Fruit fly (Drosophila melanogaster) whole organism, embryonic: ENCODE data around the gene CG16965.
A peak's percentile ranks its signal among the peaks of the same experiment; 100 is the strongest.

Experiments used
- B-H2 ChIP-seq: fragments of 200-800 bp; sonication (Bioruptor generic); optimal IDR thresholded peaks from 2 replicates; lab custom pipeline; 2018; ENCODE audit warnings: missing biosample characterization, mild to moderate bottlenecking, missing genetic modification characterization
- Bteb2 ChIP-seq: fragments of 200-800 bp; sonication (Bioruptor generic); optimal IDR thresholded peaks from 2 replicates; lab custom pipeline; 2016; ENCODE audit warnings: missing biosample characterization, missing genetic modification characterization
- CG10321 ChIP-seq: fragments of 200-800 bp; sonication (Bioruptor generic); IDR thresholded peaks from 2 replicates; pipeline ENCODE4 v1.3.6; 2022; ENCODE audit warnings: missing biosample characterization, missing genetic modification characterization
- CG10543 ChIP-seq: fragments of 200-800 bp; sonication (Bioruptor generic); optimal IDR thresholded peaks from 3 replicates; lab custom pipeline; 2017; ENCODE audit warnings: missing biosample characterization, mild to moderate bottlenecking, missing genetic modification characterization, moderate library complexity
- CG10979 ChIP-seq: fragments of 200-800 bp; sonication (Bioruptor generic); optimal IDR thresholded peaks from 2 replicates; lab custom pipeline; 2018; ENCODE audit warnings: missing biosample characterization, mild to moderate bottlenecking, missing genetic modification characterization, moderate library complexity
- CG11695 ChIP-seq: fragments of 200-800 bp; sonication (Bioruptor generic); IDR thresholded peaks from 3 replicates; pipeline ENCODE4 v1.3.6; 2022; ENCODE audit warnings: missing biosample characterization, missing genetic modification characterization
- CG11723 ChIP-seq: fragments of 200-800 bp; sonication (Bioruptor generic); optimal IDR thresholded peaks from 2 replicates; lab custom pipeline; 2017; ENCODE audit warnings: missing biosample characterization, mild to moderate bottlenecking, missing genetic modification characterization
- CG17361 ChIP-seq: fragments of 200-800 bp; sonication (Bioruptor generic); IDR thresholded peaks from 3 replicates; pipeline ENCODE4 v1.3.6; 2022; ENCODE audit warnings: missing biosample characterization, missing genetic modification characterization
- CG17612 ChIP-seq: fragments of 200-800 bp; sonication (Bioruptor generic); IDR thresholded peaks from 2 replicates; pipeline ENCODE4 v1.3.6; 2022; ENCODE audit warnings: missing biosample characterization, missing genetic modification characterization
- CG2116 ChIP-seq: fragments of 200-800 bp; sonication (Bioruptor generic); optimal IDR thresholded peaks from 3 replicates; lab custom pipeline; 2018; ENCODE audit warnings: missing biosample characterization, mild to moderate bottlenecking, missing genetic modification characterization
- CG2875 ChIP-seq: fragments of 200-800 bp; sonication (Bioruptor generic); optimal IDR thresholded peaks from 2 replicates; lab custom pipeline; 2017; ENCODE audit warnings: missing biosample characterization, mild to moderate bottlenecking, missing genetic modification characterization, missing genetic modification reagents
- CG31441 ChIP-seq: fragments of 200-800 bp; sonication (Bioruptor generic); IDR thresholded peaks from 2 replicates; pipeline ENCODE4 v1.3.6; 2022; ENCODE audit warnings: missing biosample characterization, missing genetic modification characterization
- CG33213 ChIP-seq: fragments of 200-800 bp; sonication (Bioruptor generic); optimal IDR thresholded peaks from 3 replicates; lab custom pipeline; 2016; ENCODE audit warnings: missing biosample characterization, missing genetic modification characterization
- CG34422 ChIP-seq: fragments of 200-800 bp; sonication (Bioruptor generic); IDR thresholded peaks from 3 replicates; pipeline ENCODE4 v1.3.6; 2022; ENCODE audit warnings: missing biosample characterization, missing genetic modification characterization
- CG4282 ChIP-seq: fragments of 200-800 bp; sonication (Bioruptor generic); optimal IDR thresholded peaks from 2 replicates; lab custom pipeline; 2016; ENCODE audit warnings: missing biosample characterization, missing genetic modification characterization
- CG4404 ChIP-seq: fragments of 200-800 bp; sonication (Bioruptor generic); IDR thresholded peaks from 2 replicates; pipeline ENCODE4 v1.3.6; 2022; ENCODE audit warnings: missing biosample characterization, missing genetic modification characterization
- CG4854 ChIP-seq: fragments of 200-800 bp; sonication (Bioruptor generic); optimal IDR thresholded peaks from 2 replicates; lab custom pipeline; 2016; ENCODE audit warnings: missing biosample characterization, missing genetic modification characterization, inconsistent platforms
- CG5953 ChIP-seq: fragments of 200-800 bp; sonication (Bioruptor generic); IDR thresholded peaks from 2 replicates; pipeline ENCODE4 v1.3.6; 2022; ENCODE audit warnings: missing biosample characterization, missing genetic modification characterization
- CG6175 ChIP-seq: fragments of 200-800 bp; sonication (Bioruptor generic); IDR thresholded peaks from 3 replicates; pipeline ENCODE4 v1.3.6; 2022; ENCODE audit warnings: missing biosample characterization, missing genetic modification characterization
- CG6683 ChIP-seq: fragments of 200-800 bp; sonication (Bioruptor generic); optimal IDR thresholded peaks from 2 replicates; lab custom pipeline; 2017; ENCODE audit warnings: missing biosample characterization, mild to moderate bottlenecking, missing genetic modification characterization, missing genetic modification reagents
- CG7357 ChIP-seq: fragments of 200-800 bp; sonication (Bioruptor generic); IDR thresholded peaks from 3 replicates; pipeline ENCODE4 v1.3.6; 2022; ENCODE audit warnings: missing biosample characterization, missing genetic modification characterization
- CG7963 ChIP-seq: fragments of 200-800 bp; sonication (Bioruptor generic); IDR thresholded peaks from 3 replicates; pipeline ENCODE4 v1.3.6; 2022; ENCODE audit warnings: missing biosample characterization, missing genetic modification characterization; ENCODE audit not compliant: partially characterized antibody
- CG9215 ChIP-seq: fragments of 200-800 bp; sonication (Bioruptor generic); IDR thresholded peaks from 2 replicates; pipeline ENCODE4 v1.3.6; 2022; ENCODE audit warnings: missing biosample characterization, missing genetic modification characterization
- CG9609 ChIP-seq: fragments of 200-800 bp; sonication (Bioruptor generic); optimal IDR thresholded peaks from 3 replicates; lab custom pipeline; 2016; ENCODE audit warnings: missing biosample characterization, missing genetic modification characterization
- Dad ChIP-seq: fragments of 200-800 bp; sonication (Bioruptor generic); optimal IDR thresholded peaks from 3 replicates; lab custom pipeline; 2016; ENCODE audit warnings: missing biosample characterization, missing genetic modification characterization
- Ets97D ChIP-seq: fragments of 200-800 bp; sonication (Bioruptor generic); optimal IDR thresholded peaks from 3 replicates; lab custom pipeline; 2016; ENCODE audit warnings: missing biosample characterization, missing genetic modification characterization
- Hr51 ChIP-seq, 2 experiments: fragments of 200-800 bp; sonication (Bioruptor generic); optimal IDR thresholded peaks; 2 replicates in 1 of 2; 3 replicates in 1 of 2; lab custom pipeline; 2016 to 2018; ENCODE audit warnings: missing biosample characterization in 2 of 2, missing genetic modification characterization in 2 of 2, mild to moderate bottlenecking in 1 of 2, moderate library complexity in 1 of 2
- Lpt ChIP-seq: fragments of >200 bp; optimal IDR thresholded peaks from 2 replicates; lab custom pipeline; 2018; ENCODE audit warnings: missing biosample characterization, missing genetic modification characterization
- Myb ChIP-seq: fragments of 200-800 bp; sonication (Bioruptor generic); optimal IDR thresholded peaks from 2 replicates; lab custom pipeline; 2016; ENCODE audit warnings: missing biosample characterization, missing genetic modification characterization
- NC2α ChIP-seq: fragments of 200-800 bp; sonication (Bioruptor generic); optimal IDR thresholded peaks from 2 replicates; lab custom pipeline; 2016; ENCODE audit warnings: missing biosample characterization, missing genetic modification characterization
- NFAT ChIP-seq: fragments of 200-800 bp; sonication (Bioruptor generic); IDR thresholded peaks from 2 replicates; pipeline ENCODE4 v1.3.6; 2022; ENCODE audit warnings: missing biosample characterization, missing genetic modification characterization
- Nf-YB ChIP-seq: fragments of 200-800 bp; sonication (Bioruptor generic); optimal IDR thresholded peaks from 3 replicates; lab custom pipeline; 2019; ENCODE audit warnings: missing biosample characterization, mild to moderate bottlenecking, missing genetic modification characterization, moderate library complexity
- Opbp ChIP-seq: fragments of 200-800 bp; sonication (Bioruptor generic); IDR thresholded peaks from 3 replicates; pipeline ENCODE4 v1.3.6; 2022; ENCODE audit warnings: missing biosample characterization, missing genetic modification characterization; ENCODE audit not compliant: partially characterized antibody
- Sry-δ ChIP-seq: fragments of 200-800 bp; sonication (Bioruptor generic); optimal IDR thresholded peaks from 2 replicates; lab custom pipeline; 2016; ENCODE audit warnings: missing biosample characterization, missing genetic modification characterization
- Stat92E ChIP-seq, 3 experiments: fragments of >200 bp in 2 of 3; fragments of 200-800 bp in 1 of 3; sonication (Bioruptor generic) in 1 of 3; optimal IDR thresholded peaks; 2 replicates each; lab custom pipeline; 2017 to 2019; ENCODE audit warnings: missing biosample characterization in 3 of 3, missing genetic modification characterization in 3 of 3, mild to moderate bottlenecking in 1 of 3, moderate library complexity in 1 of 3
- Usf ChIP-seq: fragments of 200-800 bp; sonication (Bioruptor generic); optimal IDR thresholded peaks from 2 replicates; lab custom pipeline; 2017; ENCODE audit warnings: missing genotype, missing biosample characterization, missing genetic modification characterization
- ase ChIP-seq: fragments of 200-800 bp; sonication (Bioruptor generic); IDR thresholded peaks from 3 replicates; pipeline ENCODE4 v1.3.6; 2022; ENCODE audit warnings: missing biosample characterization, missing genetic modification characterization
- bigmax ChIP-seq: fragments of 200-800 bp; sonication (Bioruptor generic); optimal IDR thresholded peaks from 2 replicates; lab custom pipeline; 2018; ENCODE audit warnings: missing biosample characterization, mild to moderate bottlenecking, missing genetic modification characterization
- cad ChIP-seq: fragments of >200 bp; optimal IDR thresholded peaks from 2 replicates; lab custom pipeline; 2017; ENCODE audit warnings: missing biosample characterization, missing genetic modification characterization
- cato ChIP-seq: fragments of 200-800 bp; sonication (Bioruptor generic); optimal IDR thresholded peaks from 2 replicates; lab custom pipeline; 2016; ENCODE audit warnings: missing biosample characterization, missing genetic modification characterization, borderline replicate concordance
- dan ChIP-seq: fragments of 200-800 bp; sonication (Bioruptor generic); IDR thresholded peaks from 2 replicates; pipeline ENCODE4 v1.3.6; 2022; ENCODE audit warnings: missing biosample characterization, missing genetic modification characterization
- dmrt11E ChIP-seq: fragments of 200-800 bp; sonication (Bioruptor generic); optimal IDR thresholded peaks from 3 replicates; lab custom pipeline; 2018; ENCODE audit warnings: missing biosample characterization, mild to moderate bottlenecking, missing genetic modification characterization, moderate library complexity
- grau ChIP-seq: fragments of 200-800 bp; optimal IDR thresholded peaks from 3 replicates; lab custom pipeline; 2019; ENCODE audit warnings: missing biosample characterization, mild to moderate bottlenecking, missing genetic modification characterization, moderate library complexity
- hkb ChIP-seq, 2 experiments: fragments of 200-800 bp in 1 of 2; fragments of >200 bp in 1 of 2; sonication (Bioruptor generic) in 1 of 2; IDR thresholded peaks in 1 of 2; optimal IDR thresholded peaks in 1 of 2; 2 replicates each; pipeline versions ENCODE4 v1.3.6 to Lab custom; 2017 to 2022; ENCODE audit warnings: missing biosample characterization in 1 of 2, missing genetic modification characterization in 1 of 2
- pzg ChIP-seq: fragments of 200-800 bp; sonication (Bioruptor generic); optimal IDR thresholded peaks from 3 replicates; lab custom pipeline; 2018; ENCODE audit warnings: missing biosample characterization, mild to moderate bottlenecking, missing genetic modification characterization, moderate library complexity
- ro ChIP-seq: fragments of 200-800 bp; sonication (Bioruptor generic); IDR thresholded peaks from 2 replicates; pipeline ENCODE4 v1.3.6; 2022; ENCODE audit warnings: missing biosample characterization, missing genetic modification characterization
- sens ChIP-seq: fragments of 200-800 bp; sonication (Bioruptor generic); peaks from one replicate; lab custom pipeline; 2016; ENCODE audit warnings: missing biosample characterization, missing genetic modification characterization
- sisA ChIP-seq: fragments of 200-800 bp; sonication (Bioruptor generic); IDR thresholded peaks from 2 replicates; pipeline ENCODE4 v1.3.6; 2022; ENCODE audit warnings: missing biosample characterization, missing genetic modification characterization
- sqz ChIP-seq: fragments of 200-800 bp; sonication (Bioruptor generic); optimal IDR thresholded peaks from 3 replicates; lab custom pipeline; 2018; ENCODE audit warnings: missing biosample characterization, mild to moderate bottlenecking, missing genetic modification characterization
- tio ChIP-seq: fragments of 200-800 bp; sonication (Bioruptor generic); optimal IDR thresholded peaks from 2 replicates; lab custom pipeline; 2017; ENCODE audit warnings: missing biosample characterization, missing genetic modification characterization, inconsistent platforms
- tx ChIP-seq: fragments of 200-800 bp; sonication (Bioruptor generic); optimal IDR thresholded peaks from 2 replicates; lab custom pipeline; 2016; ENCODE audit warnings: missing biosample characterization, missing genetic modification characterization

CG16965 gene

DNA sequence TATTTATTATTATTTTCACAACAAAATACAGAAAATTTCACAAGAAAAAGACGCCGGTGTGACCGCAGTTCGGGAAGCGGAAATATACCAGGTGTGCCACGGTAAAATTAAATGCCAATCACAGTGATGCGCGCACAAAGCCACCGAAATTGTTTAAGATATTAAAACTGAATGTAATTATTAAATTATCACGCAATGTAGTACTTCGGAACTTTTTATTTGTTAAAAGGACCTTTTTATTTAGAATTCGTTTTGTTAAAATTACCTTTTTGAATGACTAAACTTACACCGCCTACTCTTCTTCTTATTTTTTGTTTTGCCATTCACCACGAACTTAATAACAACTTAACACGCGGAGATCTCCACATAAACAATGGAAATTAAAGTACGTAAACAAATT lies 6.6 kb downstream of the CG16965 start, which contains the start of the genes CG6686 and CG34163 (continued):
- TF ChIP-seq sqz (no peak), CG2116 (GFP tag; lab: Kevin White, UChicago) (peak; percentile 63), Opbp (no peak), cato (GFP tag; lab: Kevin White, UChicago) (no peak), grau (tag; lab: Kevin White, UChicago) (peak; percentile 33), Usf (GFP tag; lab: Kevin White, UChicago) (no peak), CG7357 (no peak), Dad (GFP tag; lab: Kevin White, UChicago) (peak; percentile 48), CG31441 (no peak), CG4854 (GFP tag; lab: Kevin White, UChicago) (peak; percentile 51), Bteb2 (GFP tag; lab: Kevin White, UChicago) (peak; percentile 34), CG9609 (GFP tag; lab: Kevin White, UChicago) (peak; percentile 50), CG10321 (GFP tag; lab: Robert Waterston, UW) (no peak), sisA (peak; percentile 39; the same call in 1 of the 2 replicates), CG34422 (GFP tag; lab: Robert Waterston, UW) (peak; percentile 62; the same call in 2 of the 3 replicates), CG2875 (GFP tag; lab: Kevin White, UChicago) (no peak), CG5953 (GFP tag; lab: Robert Waterston, UW) (no peak), dmrt11E (tag; lab: Kevin White, UChicago) (peak; percentile 35), CG10979 (tag; lab: Kevin White, UChicago) (peak; percentile 34), tx (GFP tag; lab: Kevin White, UChicago) (peak; percentile 31), CG4282 (GFP tag; lab: Kevin White, UChicago) (no peak), CG9215 (no peak), Sry-δ (GFP tag; lab: Kevin White, UChicago) (peak; percentile 43), CG4404 (GFP tag; lab: Robert Waterston, UW) (no peak), Myb (GFP tag; lab: Kevin White, UChicago) (peak; percentile 13), Ets97D (GFP tag; lab: Kevin White, UChicago) (peak; percentile 71), CG10543 (GFP tag; lab: Kevin White, UChicago) (peak; percentile 1), Stat92E (GFP tag; optimal IDR thresholded peaks at IDR 0.05; lab: Kevin White, UChicago) (peak in 1 of 3 experiments; percentile 38), dan (GFP tag; lab: Robert Waterston, UW) (no peak), NFAT (no peak), Nf-YB (peak; percentile 15), CG17361 (peak; percentile 61; the same call in 2 of the 3 replicates), ase (GFP tag; lab: Robert Waterston, UW) (no peak), Lpt (GFP tag; lab: Kevin White, UChicago) (no peak), CG6175 (GFP tag; lab: Robert Waterston, UW) (no peak), tio (GFP tag; lab: Kevin White, UChicago) (no peak), NC2α (GFP tag; lab: Kevin White, UChicago) (no peak), ro (no peak), cad (GFP tag; lab: Kevin White, UChicago) (no peak), CG11695 (no peak), hkb (optimal IDR thresholded peaks at IDR 0.05; lab: Kevin White, UChicago) (no peak), hkb (GFP tag; IDR thresholded peaks at IDR 0.05; lab: Robert Waterston, UW) (no peak), Hr51 (GFP tag; optimal IDR thresholded peaks at IDR 0.05; lab: Kevin White, UChicago) (peak in 1 of 2 experiments; percentile 54), pzg (GFP tag; lab: Kevin White, UChicago) (peak; percentile 63), sens (peak; percentile 86), CG17612 (GFP tag; lab: Robert Waterston, UW) (no peak), CG33213 (GFP tag; lab: Kevin White, UChicago) (peak; percentile 32), bigmax (GFP tag; lab: Kevin White, UChicago) (no peak), CG6683 (GFP tag; lab: Kevin White, UChicago) (no peak), B-H2 (GFP tag; lab: Kevin White, UChicago) (peak; percentile 36), CG7963 (GFP tag; lab: Robert Waterston, UW) (no peak), CG11723 (no peak)
